Fruit fly (Drosophila melanogaster): Measurements from ENCODE around the gene Nep7.

DNA sequence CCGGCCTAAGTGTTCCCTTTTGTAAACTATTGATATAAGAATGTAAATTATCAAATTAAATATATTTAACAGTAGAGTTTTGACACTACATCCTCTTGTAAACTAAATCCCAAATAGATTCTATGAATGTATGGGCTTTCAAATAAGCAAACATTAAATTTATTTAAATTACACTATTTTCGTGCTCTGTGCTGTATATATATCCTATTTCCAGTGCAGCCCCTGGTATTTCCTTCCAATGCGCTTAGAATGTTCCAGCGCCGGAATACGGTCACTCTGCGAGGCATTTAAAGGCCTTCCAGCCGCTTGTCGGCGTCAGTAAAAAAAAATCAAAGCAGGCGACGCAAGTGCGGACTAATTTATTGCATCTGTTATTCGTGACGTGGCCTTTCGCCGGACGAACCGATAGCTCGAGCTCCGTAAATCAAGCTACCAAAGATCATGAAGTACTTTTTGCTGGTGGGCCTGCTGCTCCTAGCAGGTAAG, 6.3 kb upstream of the Nep7 start, which contains the start of gene Gp93:
- TF ChIP-seq dsx (GFP tag; optimal IDR thresholded peaks at IDR 0.05; ENCODE audit: poor library complexity, severe bottlenecking) (peak; percentile 29), vri (GFP tag; optimal IDR thresholded peaks at IDR 0.05) (no peak), eg (GFP tag; IDR thresholded peaks at IDR 0.05) (peak; percentile 67; the same call in 2 of the 3 replicates), topi (GFP tag; optimal IDR thresholded peaks at IDR 0.05) (no peak), Sox102F (GFP tag; optimal IDR thresholded peaks at IDR 0.05) (no peak), Eip78C (GFP tag) (peak; percentile 90), Hr39 (GFP tag; optimal IDR thresholded peaks at IDR 0.05) (no peak), CG1621 (tag; optimal IDR thresholded peaks at IDR 0.05) (no peak), fkh (GFP tag; optimal IDR thresholded peaks at IDR 0.05) (no peak), Lpt (GFP tag; optimal IDR thresholded peaks at IDR 0.05) (peak; percentile 16), esn (GFP tag; optimal IDR thresholded peaks at IDR 0.05) (peak; percentile 74), CG31627 (GFP tag; optimal IDR thresholded peaks at IDR 0.05) (peak; percentile 73), Gug (GFP tag; IDR thresholded peaks at IDR 0.05) (peak; percentile 46), salr (GFP tag; optimal IDR thresholded peaks at IDR 0.05) (peak in 1 of 2 experiments; percentile 35)

Measured in whole organism, prepupa.